Worm (Caenorhabditis elegans) whole organism, L2 larva: Measurements from ENCODE around the gene Y17G7B.3.

Source experiments
- ZK546.5 ChIP-seq: sonication (generic microtip); optimal IDR thresholded peaks from 2 replicates; lab custom pipeline; 2017; ENCODE audit warnings: missing biosample characterization, missing genetic modification characterization
- aly-2 ChIP-seq: fragments of 150-350 bp; optimal IDR thresholded peaks from 2 replicates; lab custom pipeline; 2014; ENCODE audit warnings: missing biosample characterization, missing genetic modification characterization
- ama-1 ChIP-seq: fragments of 150-350 bp; optimal IDR thresholded peaks from 2 replicates; lab custom pipeline; 2018; ENCODE audit warnings: inconsistent platforms
- mdl-1 ChIP-seq, 2 experiments: fragments of 150-350 bp in 1 of 2; sonication (generic microtip) in 1 of 2; optimal IDR thresholded peaks; 2 replicates each; lab custom pipeline; 2017; ENCODE audit warnings: missing biosample characterization in 2 of 2, missing genetic modification characterization in 2 of 2
- nhr-11 ChIP-seq: fragments of 150-350 bp; optimal IDR thresholded peaks from 2 replicates; lab custom pipeline; 2014; ENCODE audit warnings: missing biosample characterization, missing genetic modification characterization
- nhr-12 ChIP-seq: fragments of 150-350 bp; optimal IDR thresholded peaks from 2 replicates; lab custom pipeline; 2014; ENCODE audit warnings: missing biosample characterization, missing genetic modification characterization
- nhr-25 ChIP-seq: fragments of 150-350 bp; sonication (generic microtip); optimal IDR thresholded peaks from 3 replicates; lab custom pipeline; 2014; ENCODE audit warnings: missing biosample characterization, missing genetic modification characterization
- nhr-77 ChIP-seq: fragments of 150-350 bp; optimal IDR thresholded peaks from 2 replicates; lab custom pipeline; 2014; ENCODE audit warnings: missing biosample characterization, missing genetic modification characterization

DNA sequence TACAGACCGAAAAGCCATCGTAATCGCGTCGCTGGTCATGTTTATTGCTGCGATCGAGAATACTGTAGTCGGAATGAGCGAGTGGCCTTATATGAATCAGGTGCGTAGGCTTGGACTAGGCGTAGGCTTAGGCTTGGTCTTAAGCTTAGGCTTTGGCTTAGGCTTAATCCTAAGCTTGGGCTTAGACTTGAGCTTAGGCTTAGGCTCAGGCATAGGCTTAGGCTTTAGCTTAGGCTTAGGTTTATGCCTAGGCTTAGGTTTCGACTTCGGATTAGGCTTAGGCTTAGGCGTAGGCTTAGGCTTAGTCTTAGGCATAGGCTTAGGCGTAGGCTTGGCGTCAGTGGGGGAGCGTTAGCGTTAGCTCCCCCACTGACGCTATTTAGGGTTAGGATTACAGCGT lies 34.0 kb upstream of the Y17G7B.3 start:
- TF ChIP-seq ama-1 (lab: Kevin White, UChicago) = no peak
- no peak for TF ChIP-seq nhr-25 (tag; lab: Kevin White, UChicago)
- no peak for TF ChIP-seq ZK546.5
- no peak for TF ChIP-seq nhr-11 (tag; lab: Kevin White, UChicago)
- TF ChIP-seq aly-2 (tag; lab: Kevin White, UChicago) = no peak
- no peak for TF ChIP-seq mdl-1 (tag; optimal IDR thresholded peaks at IDR 0.05; lab: Kevin White, UChicago)
- TF ChIP-seq nhr-77 (tag; lab: Kevin White, UChicago) = no peak
- no peak for TF ChIP-seq nhr-12 (tag; lab: Kevin White, UChicago)
